Fruit fly (Drosophila melanogaster) Kc167 (cell line): ENCODE measurements around the gene Hsp68.

Experiments
- Myc ChIP-seq: fragments of >200 bp; optimal IDR thresholded peaks from 2 replicates; lab custom pipeline; 2017; ENCODE audit warnings: missing external identifiers
- Sin3A ChIP-seq: fragments of >200 bp; optimal IDR thresholded peaks from 2 replicates; lab custom pipeline; 2018; ENCODE audit warnings: missing external identifiers
- h ChIP-seq: fragments of >200 bp; optimal IDR thresholded peaks from 3 replicates; lab custom pipeline; 2018; ENCODE audit warnings: missing external identifiers
- insv ChIP-seq: fragments of >200 bp; optimal IDR thresholded peaks from 3 replicates; lab custom pipeline; 2018; ENCODE audit warnings: missing external identifiers
- psq ChIP-seq: fragments of >200 bp; optimal IDR thresholded peaks from 2 replicates; lab custom pipeline; 2017; ENCODE audit warnings: missing external identifiers
- ttk ChIP-seq: sonication (Bioruptor generic); optimal IDR thresholded peaks from 2 replicates; lab custom pipeline; 2017; ENCODE audit warnings: missing external identifiers

DNA sequence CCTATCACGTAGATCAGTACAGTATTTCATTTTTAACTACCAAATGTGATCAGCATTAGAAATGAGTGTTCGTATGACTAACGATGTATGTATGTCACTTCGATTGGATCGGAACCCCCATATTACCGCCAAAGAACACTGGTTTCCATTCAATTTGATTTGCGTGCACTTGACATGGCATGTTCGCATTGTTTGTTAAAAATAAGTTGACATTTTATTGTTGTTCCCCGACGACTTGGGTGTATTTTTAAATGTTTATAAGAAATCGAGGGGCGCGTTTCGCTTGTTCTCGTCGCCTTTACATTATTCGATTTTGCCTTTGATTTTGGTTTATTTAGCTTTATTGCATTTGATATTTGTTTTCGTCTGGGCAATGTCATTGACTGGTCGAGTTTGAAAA is 41.7 kb downstream of the Hsp68 start:
- TF ChIP-seq h (lab: Kevin White, UChicago) (no peak), ttk (lab: Kevin White, UChicago) (no peak), Myc (lab: Kevin White, UChicago) (no peak), psq (lab: Kevin White, UChicago) (no peak), insv (lab: Kevin White, UChicago) (no peak), Sin3A (lab: Kevin White, UChicago) (no peak)
